Fruit fly (Drosophila melanogaster) whole organism, prepupa: ENCODE data around the gene CG11980.

Experiments used
- Blimp-1 ChIP-seq: fragments of 200-800 bp; sonication (Bioruptor generic); optimal IDR thresholded peaks from 3 replicates; lab custom pipeline; 2017; ENCODE audit warnings: missing biosample characterization, missing genetic modification characterization, mild to moderate bottlenecking, moderate library complexity, missing genetic modification reagents
- CG1621 ChIP-seq: fragments of 200-800 bp; sonication (Bioruptor generic); optimal IDR thresholded peaks from 3 replicates; lab custom pipeline; 2018; ENCODE audit warnings: missing biosample characterization, mild to moderate bottlenecking, missing genetic modification characterization
- acj6 ChIP-seq: fragments of 200-800 bp; sonication (Bioruptor generic); optimal IDR thresholded peaks from 3 replicates; lab custom pipeline; 2016; ENCODE audit warnings: missing biosample characterization, missing genetic modification characterization
- net ChIP-seq: fragments of 200-800 bp; sonication (Bioruptor generic); optimal IDR thresholded peaks from 3 replicates; lab custom pipeline; 2016; ENCODE audit warnings: missing biosample characterization, missing genetic modification characterization

dm6 chr3R:8984141-8984540 is 19.7 kb upstream of the CG11980 start, which contains the start of gene RagA-B:
- TF ChIP-seq CG1621 (tag; lab: Kevin White, UChicago), result no peak
- TF ChIP-seq acj6 (GFP tag; lab: Kevin White, UChicago), result no peak
- no peak for TF ChIP-seq Blimp-1
- TF ChIP-seq net (GFP tag; lab: Kevin White, UChicago), result no peak
